Worm (Caenorhabditis elegans) whole organism, early embryonic: ENCODE data around the gene H09F14.1.

Source experiments
- aly-1 ChIP-seq: sonication (generic microtip); optimal IDR thresholded peaks from 2 replicates; lab custom pipeline; 2016; ENCODE audit warnings: missing genetic modification characterization, missing compliant biosample characterization
- ama-1 ChIP-seq: fragments of 150-350 bp; optimal IDR thresholded peaks from 2 replicates; lab custom pipeline; 2014
- flt-1 ChIP-seq: fragments of 200-800 bp; sonication (Bioruptor generic); IDR thresholded peaks from 2 replicates; pipeline ENCODE4 v1.3.6; 2022; ENCODE audit warnings: missing genetic modification characterization, missing compliant biosample characterization
- hmbx-1 ChIP-seq: sonication (generic microtip); optimal IDR thresholded peaks from 2 replicates; lab custom pipeline; 2016; ENCODE audit warnings: mild to moderate bottlenecking, missing genetic modification characterization, missing compliant biosample characterization
- hmg-4 ChIP-seq: fragments of 200-800 bp; sonication (Bioruptor generic); optimal IDR thresholded peaks from 2 replicates; lab custom pipeline; 2018; ENCODE audit warnings: mild to moderate bottlenecking, missing genetic modification characterization, missing compliant biosample characterization
- hnd-1 ChIP-seq: sonication (generic microtip); optimal IDR thresholded peaks from 2 replicates; lab custom pipeline; 2016; ENCODE audit warnings: missing genetic modification characterization, missing compliant biosample characterization
- sea-1 ChIP-seq: fragments of 200-800 bp; sonication (Bioruptor generic); conservative IDR thresholded peaks from 2 replicates; pipeline ENCODE4 v1.3.6; 2022; ENCODE audit warnings: missing genetic modification characterization, missing compliant biosample characterization
- tbx-11 ChIP-seq: fragments of 200-800 bp; sonication (Bioruptor generic); IDR thresholded peaks from 2 replicates; pipeline ENCODE4 v1.3.6; 2022; ENCODE audit warnings: missing genetic modification characterization, missing compliant biosample characterization

DNA sequence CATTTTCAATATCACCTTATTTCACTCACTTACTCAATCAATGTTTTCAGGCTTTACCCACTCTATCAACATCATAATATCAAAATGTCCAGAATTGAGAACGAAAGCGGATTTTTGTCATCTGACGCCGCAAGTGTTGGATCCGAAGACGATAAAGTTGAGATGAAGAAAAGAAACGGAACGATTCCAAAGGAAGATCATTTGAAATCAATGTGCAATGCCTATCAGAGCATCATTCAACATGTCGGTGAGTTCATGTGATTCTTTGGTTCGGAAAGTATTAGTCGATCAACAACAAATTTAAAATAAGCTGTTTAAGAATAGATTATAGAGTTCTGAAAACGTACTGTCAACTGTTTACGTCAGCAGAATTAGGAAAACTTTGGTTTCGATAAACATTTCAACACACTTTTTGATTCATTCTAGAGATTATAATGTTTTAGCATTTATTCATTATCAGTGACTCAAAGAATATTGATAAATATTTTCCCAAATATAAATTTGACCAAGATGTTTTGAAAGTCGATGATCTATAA lies 50.5 kb downstream of the H09F14.1 start, which contains the start of gene cat-4:
- TF ChIP-seq sea-1 (GFP tag; lab: Robert Waterston, UW) (no peak), ama-1 (lab: Kevin White, UChicago) (no peak), tbx-11 (no peak), hmg-4 (GFP tag; lab: Kevin White, UChicago) (no peak), aly-1 (tag; lab: Kevin White, UChicago) (no peak), flt-1 (GFP tag; lab: Robert Waterston, UW) (no peak), hmbx-1 (tag; lab: Kevin White, UChicago) (no peak), hnd-1 (tag; lab: Kevin White, UChicago) (no peak)
